Worm (Caenorhabditis elegans) whole organism, L3 larva: ENCODE data around the gene Y52E8A.2.

ENCODE experiments used
- ceh-28 ChIP-seq: fragments of 150-350 bp; optimal IDR thresholded peaks from 2 replicates; lab custom pipeline; 2014; ENCODE audit warnings: missing biosample characterization, missing genetic modification reagents, missing genetic modification characterization
- ceh-82 ChIP-seq: fragments of 150-350 bp; optimal IDR thresholded peaks from 2 replicates; lab custom pipeline; 2014; ENCODE audit warnings: missing biosample characterization, missing genetic modification characterization
- ceh-9 ChIP-seq: sonication (generic microtip); optimal IDR thresholded peaks from 2 replicates; lab custom pipeline; 2018; ENCODE audit warnings: missing biosample characterization, missing genetic modification characterization
- egl-5 ChIP-seq: fragments of 150-350 bp; optimal IDR thresholded peaks from 2 replicates; lab custom pipeline; 2017; ENCODE audit warnings: missing biosample characterization, missing genetic modification reagents, missing genetic modification characterization, inconsistent platforms
- elt-2 ChIP-seq: sonication (generic microtip); optimal IDR thresholded peaks from 2 replicates; lab custom pipeline; 2016; ENCODE audit warnings: missing genetic modification reagents, mild to moderate bottlenecking, missing genetic modification characterization, missing compliant biosample characterization
- fos-1 ChIP-seq: fragments of 150-350 bp; optimal IDR thresholded peaks from 2 replicates; lab custom pipeline; 2014; ENCODE audit warnings: missing biosample characterization, missing genetic modification characterization
- lin-15B ChIP-seq: fragments of 150-350 bp; optimal IDR thresholded peaks from 2 replicates; lab custom pipeline; 2014; ENCODE audit warnings: missing biosample characterization, missing genetic modification characterization
- lsy-12 ChIP-seq: sonication (generic microtip); optimal IDR thresholded peaks from 2 replicates; lab custom pipeline; 2016; ENCODE audit warnings: mild to moderate bottlenecking, missing genetic modification characterization, missing compliant biosample characterization
- mml-1 ChIP-seq: fragments of 150-350 bp; sonication (generic microtip); optimal IDR thresholded peaks from 3 replicates; lab custom pipeline; 2014; ENCODE audit warnings: missing biosample characterization, missing genetic modification characterization
- nfya-1 ChIP-seq: sonication (generic microtip); optimal IDR thresholded peaks from 2 replicates; lab custom pipeline; 2017; ENCODE audit warnings: missing genetic modification characterization, mild to moderate bottlenecking, missing compliant biosample characterization, antibody characterized with exemption, moderate library complexity; ENCODE audit not compliant: insufficient read depth
- nhr-77 ChIP-seq: fragments of 150-350 bp; optimal IDR thresholded peaks from 2 replicates; lab custom pipeline; 2014; ENCODE audit warnings: missing biosample characterization, missing genetic modification characterization
- pha-4 ChIP-seq: fragments of 150-350 bp; optimal IDR thresholded peaks from 2 replicates; lab custom pipeline; 2014; ENCODE audit warnings: missing biosample characterization, missing genetic modification reagents, missing genetic modification characterization
- pqm-1 ChIP-seq: fragments of 150-350 bp; optimal IDR thresholded peaks from 2 replicates; lab custom pipeline; 2017; ENCODE audit warnings: missing biosample characterization, missing genetic modification characterization, inconsistent platforms
- skn-1 ChIP-seq: fragments of 150-350 bp; optimal IDR thresholded peaks from 2 replicates; lab custom pipeline; 2014; ENCODE audit warnings: missing biosample characterization, missing genetic modification characterization
- snpc-4 ChIP-seq: fragments of 150-350 bp; optimal IDR thresholded peaks from 2 replicates; lab custom pipeline; 2014; ENCODE audit warnings: missing biosample characterization, missing genetic modification characterization
- zag-1 ChIP-seq: fragments of 150-350 bp; optimal IDR thresholded peaks from 2 replicates; lab custom pipeline; 2014; ENCODE audit warnings: missing biosample characterization, missing genetic modification characterization
- ztf-11 ChIP-seq: fragments of 150-350 bp; optimal IDR thresholded peaks from 2 replicates; lab custom pipeline; 2014; ENCODE audit warnings: missing biosample characterization, missing genetic modification characterization

The Y52E8A.2 gene

ce11 chrII:4369715-4370114, 49.1 kb downstream of the Y52E8A.2 start:
- no peak for TF ChIP-seq zag-1 (tag; lab: Kevin White, UChicago)
- TF ChIP-seq ceh-9 (tag; lab: Kevin White, UChicago), result no peak
- TF ChIP-seq fos-1 (tag; lab: Kevin White, UChicago), result no peak
- TF ChIP-seq ceh-28 (tag; lab: Kevin White, UChicago), result no peak
- no peak for TF ChIP-seq ztf-11 (tag; lab: Kevin White, UChicago)
- no peak for TF ChIP-seq pqm-1 (tag; lab: Kevin White, UChicago)
- no peak for TF ChIP-seq mml-1 (tag; lab: Kevin White, UChicago)
- TF ChIP-seq skn-1 (tag; lab: Kevin White, UChicago), result no peak
- no peak for TF ChIP-seq elt-2 (tag; lab: Kevin White, UChicago)
- TF ChIP-seq nhr-77, result no peak
- no peak for TF ChIP-seq nfya-1 (tag; lab: Kevin White, UChicago)
- TF ChIP-seq snpc-4 (tag; lab: Kevin White, UChicago), result no peak
- no peak for TF ChIP-seq egl-5 (tag; lab: Kevin White, UChicago)

- TF ChIP-seq egl-5 (tag; lab: Kevin White, UChicago) (no peak), mml-1 (tag; lab: Kevin White, UChicago) (no peak), pha-4 (tag; lab: Kevin White, UChicago) (peak; percentile 78), snpc-4 (tag; lab: Kevin White, UChicago) (no peak), ceh-82 (tag; lab: Kevin White, UChicago) (no peak), lsy-12 (tag; lab: Kevin White, UChicago) (no peak), ztf-11 (tag; lab: Kevin White, UChicago) (no peak), elt-2 (tag; lab: Kevin White, UChicago) (peak; percentile 0), zag-1 (tag; lab: Kevin White, UChicago) (no peak), lin-15B (tag; lab: Kevin White, UChicago) (no peak)
These were observed 50.2 kb downstream of the Y52E8A.2 start for ce11 chrII:4370842-4371241.
